Worm (Caenorhabditis elegans): ENCODE measurements around the gene dyf-2.

ce11 chrIII:13684236-13684635 lies 2.0 kb downstream of the dyf-2 start:
- TF ChIP-seq rnt-1 (tag; optimal IDR thresholded peaks at IDR 0.05) (no peak), ceh-24 (tag; optimal IDR thresholded peaks at IDR 0.05) (no peak), nhr-11 (tag; optimal IDR thresholded peaks at IDR 0.05) (no peak), mec-3 (tag; optimal IDR thresholded peaks at IDR 0.05; ENCODE audit: borderline replicate concordance) (no peak), nhr-232 (tag; optimal IDR thresholded peaks at IDR 0.05) (no peak), ceh-6 (GFP tag; optimal IDR thresholded peaks at IDR 0.05) (no peak), C08G9.2 (tag; optimal IDR thresholded peaks at IDR 0.05) (no peak), F13H6.1 (tag; optimal IDR thresholded peaks at IDR 0.05) (no peak), pqm-1 (tag; optimal IDR thresholded peaks at IDR 0.05) (no peak)
